Worm (Caenorhabditis elegans): ENCODE measurements around the gene ift-43.
"Not testable (repeated sequence)": the region's sequence is repeated elsewhere in the genome, so short reads cannot be mapped to it uniquely, and the experiment has no call there.

The ift-43 gene

DNA sequence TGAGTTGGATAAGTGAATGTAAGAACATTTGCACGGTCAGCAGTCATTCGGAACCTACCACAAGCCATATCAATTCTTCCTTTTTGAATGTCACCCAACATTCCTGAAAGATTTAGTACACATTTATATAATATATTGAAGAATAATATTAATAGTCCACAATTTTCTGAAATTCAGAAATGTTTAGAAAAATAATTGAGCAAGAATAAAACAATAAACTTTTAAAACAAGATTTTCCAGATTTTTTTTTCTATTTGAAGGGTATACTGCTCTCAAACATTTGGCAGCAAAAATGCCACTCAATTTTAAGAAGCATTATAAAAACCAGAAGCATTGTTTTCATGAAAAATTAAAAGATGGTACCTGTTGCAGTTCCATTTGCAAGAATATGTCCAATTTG lies 23.8 kb downstream of the ift-43 start, which contains the start of gene F59E12.8:
TSS of gene F59E12.8 (minus strand) at position 101 of the 400 bp plus-strand sequence.
- TF ChIP-seq ZK546.5 (tag; optimal IDR thresholded peaks at IDR 0.05): no peak
- TF ChIP-seq zip-11 (GFP tag; IDR thresholded peaks at IDR 0.05): no peak
- no peak for TF ChIP-seq dmd-8 (GFP tag; IDR thresholded peaks at IDR 0.05)

DNA sequence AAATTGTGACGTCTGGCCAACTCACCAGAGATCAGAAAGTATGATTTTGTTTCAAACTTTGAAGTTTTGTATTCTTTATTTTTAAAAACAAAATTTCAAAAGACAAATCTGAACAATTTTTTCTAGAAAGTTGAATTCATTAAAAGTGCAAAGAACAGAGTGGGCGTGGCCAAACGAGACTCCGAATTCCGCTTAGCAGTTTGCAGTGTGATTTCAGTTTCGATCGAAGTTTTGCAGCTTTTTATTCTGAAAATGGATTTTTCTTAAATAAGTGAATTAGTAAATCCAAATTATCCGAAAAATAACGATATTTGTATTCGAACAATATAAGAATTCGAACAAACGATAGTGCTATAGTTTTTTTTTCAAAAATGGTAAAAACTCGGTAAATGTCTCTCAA lies 27.1 kb downstream of the ift-43 start:
- peak; percentile 92 for TF ChIP-seq T20F7.1 (GFP tag; optimal IDR thresholded peaks at IDR 0.05)
- TF ChIP-seq Y5F2A.4 (GFP tag; optimal IDR thresholded peaks at IDR 0.05): no peak
- TF ChIP-seq hmg-1.1 (GFP tag; IDR thresholded peaks at IDR 0.05): peak; percentile 43; the same call in 1 of the 2 replicates
- TF ChIP-seq Y48G9A.11 (GFP tag; IDR thresholded peaks at IDR 0.05): peak; percentile 84
- peak; percentile 95 for TF ChIP-seq spr-1 (tag; optimal IDR thresholded peaks at IDR 0.05)
- peak; percentile 21 for TF ChIP-seq nhr-77 (tag; optimal IDR thresholded peaks at IDR 0.05)
- TF ChIP-seq ztf-7 (tag; optimal IDR thresholded peaks at IDR 0.05): no peak
- TF ChIP-seq aha-1 (tag): peak; percentile 87
- TF ChIP-seq nhr-102 (tag; optimal IDR thresholded peaks at IDR 0.05): no peak
- TF ChIP-seq spr-3 (GFP tag; optimal IDR thresholded peaks at IDR 0.05): peak; percentile 96

DNA sequence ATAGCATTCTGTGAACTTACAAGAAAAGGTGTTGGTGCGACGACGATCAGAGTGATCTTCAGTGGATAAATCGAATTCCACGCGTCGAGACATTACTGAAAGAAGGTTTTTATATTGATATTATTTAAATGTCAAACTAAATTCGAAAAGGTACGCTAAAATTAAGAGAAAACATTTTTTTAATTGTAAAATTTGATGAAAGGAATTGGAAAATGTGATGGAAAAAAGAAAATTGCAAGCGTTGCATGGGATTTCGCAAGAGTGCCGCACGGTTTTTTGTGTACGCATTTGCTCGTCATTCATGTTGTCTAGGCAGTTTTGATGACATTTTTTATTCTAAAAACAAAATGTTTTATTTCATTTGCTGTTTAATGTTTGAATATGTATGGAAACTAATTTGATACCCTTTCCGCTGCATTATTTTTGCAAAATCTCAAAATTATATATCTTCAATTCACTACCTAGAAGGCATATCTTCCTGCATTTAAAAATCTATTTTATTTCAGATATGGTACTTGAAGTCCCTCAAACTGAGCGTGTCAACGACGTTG lies 29.7 kb downstream of the ift-43 start, which contains the start of the genes F59E12.6 and npl-4.1:
TSS of gene F59E12.6 (minus strand) at position 101 of the 551 bp plus-strand sequence.
TSS of gene npl-4.1 (plus strand) at position 501 of the 551 bp plus-strand sequence.
- not testable (repeated sequence) for TF ChIP-seq Y48G9A.11 (GFP tag; IDR thresholded peaks at IDR 0.05); nhr-28 (tag; optimal IDR thresholded peaks at IDR 0.05); hif-1 (tag; optimal IDR thresholded peaks at IDR 0.05)

DNA sequence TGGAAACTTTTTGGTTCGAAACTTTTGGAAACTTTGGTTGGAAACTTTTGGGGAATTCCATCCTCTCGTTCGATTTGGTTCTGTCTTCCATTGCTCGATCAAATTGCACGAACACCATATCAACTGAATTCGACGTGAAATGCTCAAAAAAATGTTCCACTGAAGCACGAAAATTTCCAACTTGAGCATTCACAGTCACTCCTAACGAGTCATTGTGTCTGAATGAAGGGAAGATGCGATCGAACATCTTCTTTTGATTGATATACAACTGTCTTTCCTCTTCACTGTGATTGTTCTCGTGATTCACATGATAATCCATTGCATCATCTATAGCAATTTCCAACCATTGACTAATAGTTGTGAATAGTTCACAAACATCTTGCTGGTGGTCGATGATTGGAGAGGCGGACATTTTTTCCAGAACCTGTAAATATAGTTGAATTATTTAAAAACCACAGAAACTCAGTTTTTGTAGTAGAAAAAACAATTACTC lies 32.2 kb downstream of the ift-43 start, which contains the start of gene F59E12.15:
TSS of gene F59E12.15 (minus strand) at position 51 of the 493 bp plus-strand sequence.
- TF ChIP-seq ztf-7 (tag; optimal IDR thresholded peaks at IDR 0.05): peak; percentile 71
- no peak for TF ChIP-seq jun-1 (tag; optimal IDR thresholded peaks at IDR 0.05)
- peak in 1 of 2 experiments; percentile 78 for TF ChIP-seq unc-62 (GFP tag; optimal IDR thresholded peaks at IDR 0.05 in 1 of 2)
- TF ChIP-seq unc-62 (tag; optimal IDR thresholded peaks at IDR 0.05): no peak

DNA sequence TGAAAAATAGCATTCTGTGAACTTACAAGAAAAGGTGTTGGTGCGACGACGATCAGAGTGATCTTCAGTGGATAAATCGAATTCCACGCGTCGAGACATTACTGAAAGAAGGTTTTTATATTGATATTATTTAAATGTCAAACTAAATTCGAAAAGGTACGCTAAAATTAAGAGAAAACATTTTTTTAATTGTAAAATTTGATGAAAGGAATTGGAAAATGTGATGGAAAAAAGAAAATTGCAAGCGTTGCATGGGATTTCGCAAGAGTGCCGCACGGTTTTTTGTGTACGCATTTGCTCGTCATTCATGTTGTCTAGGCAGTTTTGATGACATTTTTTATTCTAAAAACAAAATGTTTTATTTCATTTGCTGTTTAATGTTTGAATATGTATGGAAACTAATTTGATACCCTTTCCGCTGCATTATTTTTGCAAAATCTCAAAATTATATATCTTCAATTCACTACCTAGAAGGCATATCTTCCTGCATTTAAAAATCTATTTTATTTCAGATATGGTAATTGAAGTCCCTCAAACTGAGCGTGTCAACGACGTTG lies 38.1 kb downstream of the ift-43 start, which contains the start of the genes eif-3.L and npl-4.2:
TSS of gene eif-3.L (minus strand) at position 101 of the 557 bp plus-strand sequence.
TSS of gene npl-4.2 (plus strand) at position 507 of the 557 bp plus-strand sequence.
- not testable (repeated sequence) for TF ChIP-seq ama-1 (optimal IDR thresholded peaks at IDR 0.05); lin-15B (tag; optimal IDR thresholded peaks at IDR 0.05); ZK337.2 (GFP tag; IDR thresholded peaks at IDR 0.05)

ce11 chrII:5619298-5619697 lies 41.3 kb downstream of the ift-43 start, which contains the start of gene dhs-6:
Gene dhs-6, minus strand, starts transcription at chrII:5619319.
- peak; percentile 41 for TF ChIP-seq nhr-28 (tag; optimal IDR thresholded peaks at IDR 0.05)
- no peak for TF ChIP-seq zfp-2 (tag; optimal IDR thresholded peaks at IDR 0.05)
- TF ChIP-seq mxl-2 (GFP tag; conservative IDR thresholded peaks at IDR 0.05): no peak
- peak; percentile 37 for TF ChIP-seq aha-1 (tag)
- peak; percentile 15 for TF ChIP-seq hlh-30 (tag; optimal IDR thresholded peaks at IDR 0.05; ENCODE audit: insufficient read depth)
- TF ChIP-seq spr-1 (tag; optimal IDR thresholded peaks at IDR 0.05): peak; percentile 17
- no peak for TF ChIP-seq daf-16 (GFP tag; optimal IDR thresholded peaks at IDR 0.05)
- TF ChIP-seq daf-16 (tag; optimal IDR thresholded peaks at IDR 0.05): peak; percentile 65
- no peak for TF ChIP-seq Y5F2A.4 (GFP tag; optimal IDR thresholded peaks at IDR 0.05)
- TF ChIP-seq mep-1 (tag; optimal IDR thresholded peaks at IDR 0.05): peak; percentile 49
- no peak for TF ChIP-seq egl-27 (tag; optimal IDR thresholded peaks at IDR 0.05)
- TF ChIP-seq ama-1 (optimal IDR thresholded peaks at IDR 0.05): peak; percentile 5
- peak in 1 of 2 experiments; percentile 6 for TF ChIP-seq lsy-2 (tag; optimal IDR thresholded peaks at IDR 0.05)
- TF ChIP-seq duxl-1 (tag; optimal IDR thresholded peaks at IDR 0.05; ENCODE audit: poor library complexity): peak; percentile 50
- TF ChIP-seq T20F7.1 (GFP tag; optimal IDR thresholded peaks at IDR 0.05): peak; percentile 54
- TF ChIP-seq unc-39 (tag; optimal IDR thresholded peaks at IDR 0.05): no peak
- TF ChIP-seq dve-1 (tag; optimal IDR thresholded peaks at IDR 0.05; ENCODE audit: insufficient read depth): peak; percentile 47
- peak; percentile 28 for TF ChIP-seq nhr-6 (tag; optimal IDR thresholded peaks at IDR 0.05)
